Fruit fly (Drosophila melanogaster) whole organism, embryonic: ENCODE measurements around the gene CG34353.

Source experiments
- Atf-2 ChIP-seq: fragments of 200-800 bp; sonication (Bioruptor generic); optimal IDR thresholded peaks from 2 replicates; lab custom pipeline; 2016; ENCODE audit warnings: missing biosample characterization, missing genetic modification characterization
- BEAF-32 ChIP-seq: fragments of 200-800 bp; sonication (Bioruptor generic); optimal IDR thresholded peaks from 3 replicates; lab custom pipeline; 2017; ENCODE audit warnings: missing biosample characterization, missing genetic modification characterization, mild to moderate bottlenecking, moderate library complexity, missing genetic modification reagents
- Bdp1 ChIP-seq: fragments of 200-800 bp; sonication (Bioruptor generic); optimal IDR thresholded peaks from 3 replicates; lab custom pipeline; 2016; ENCODE audit warnings: missing biosample characterization, missing genetic modification characterization
- CG10959 ChIP-seq: fragments of 200-800 bp; sonication (Bioruptor generic); IDR thresholded peaks from 2 replicates; pipeline ENCODE4 v1.3.6; 2022; ENCODE audit warnings: missing biosample characterization, missing genetic modification characterization
- CG11504 ChIP-seq: fragments of 200-800 bp; sonication (Bioruptor generic); optimal IDR thresholded peaks from 3 replicates; lab custom pipeline; 2019; ENCODE audit warnings: missing biosample characterization, mild to moderate bottlenecking, missing genetic modification characterization, moderate library complexity
- CG12391 ChIP-seq: fragments of 200-800 bp; sonication (Bioruptor generic); optimal IDR thresholded peaks from 3 replicates; lab custom pipeline; 2018; ENCODE audit warnings: missing biosample characterization, mild to moderate bottlenecking, missing genetic modification characterization, moderate library complexity
- CG13775 ChIP-seq: fragments of 200-800 bp; sonication (Bioruptor generic); optimal IDR thresholded peaks from 3 replicates; lab custom pipeline; 2017; ENCODE audit warnings: missing biosample characterization, mild to moderate bottlenecking, missing genetic modification characterization
- CG14710 ChIP-seq: fragments of 200-800 bp; sonication (Bioruptor generic); optimal IDR thresholded peaks from 3 replicates; lab custom pipeline; 2019; ENCODE audit warnings: missing biosample characterization, mild to moderate bottlenecking, missing genetic modification characterization, moderate library complexity
- CG1529 ChIP-seq: fragments of 200-800 bp; sonication (Bioruptor generic); optimal IDR thresholded peaks from 3 replicates; lab custom pipeline; 2018; ENCODE audit warnings: missing biosample characterization, missing genetic modification characterization
- CG15696 ChIP-seq: fragments of 200-800 bp; sonication (Bioruptor generic); optimal IDR thresholded peaks from 2 replicates; lab custom pipeline; 2019; ENCODE audit warnings: missing biosample characterization, mild to moderate bottlenecking, missing genetic modification characterization, moderate library complexity
- CG17359 ChIP-seq: fragments of 200-800 bp; sonication (Bioruptor generic); optimal IDR thresholded peaks from 3 replicates; lab custom pipeline; 2018; ENCODE audit warnings: missing biosample characterization, mild to moderate bottlenecking, missing genetic modification characterization, moderate library complexity
- CG18262 ChIP-seq: fragments of 200-800 bp; optimal IDR thresholded peaks from 3 replicates; lab custom pipeline; 2019; ENCODE audit warnings: missing biosample characterization, mild to moderate bottlenecking, missing genetic modification characterization, moderate library complexity
- CG2712 ChIP-seq: fragments of 200-800 bp; optimal IDR thresholded peaks from 3 replicates; lab custom pipeline; 2019; ENCODE audit warnings: missing biosample characterization, mild to moderate bottlenecking, missing genetic modification characterization, moderate library complexity
- CG30431 ChIP-seq: fragments of 200-800 bp; sonication (Bioruptor generic); optimal IDR thresholded peaks from 2 replicates; lab custom pipeline; 2017; ENCODE audit warnings: missing biosample characterization, missing genetic modification characterization
- CG34422 ChIP-seq: fragments of 200-800 bp; sonication (Bioruptor generic); IDR thresholded peaks from 3 replicates; pipeline ENCODE4 v1.3.6; 2022; ENCODE audit warnings: missing biosample characterization, missing genetic modification characterization
- CG4730 ChIP-seq: fragments of 200-800 bp; sonication (Bioruptor generic); IDR thresholded peaks from 2 replicates; pipeline ENCODE4 v1.3.6; 2022; ENCODE audit warnings: missing biosample characterization, missing genetic modification characterization
- CG6254 ChIP-seq: fragments of 200-800 bp; sonication (Bioruptor generic); optimal IDR thresholded peaks from 3 replicates; lab custom pipeline; 2017; ENCODE audit warnings: mild to moderate bottlenecking, missing biosample characterization, missing genetic modification reagents, missing genetic modification characterization
- CG6654 ChIP-seq: fragments of 200-800 bp; sonication (Bioruptor generic); optimal IDR thresholded peaks from 2 replicates; lab custom pipeline; 2017; ENCODE audit warnings: missing biosample characterization, mild to moderate bottlenecking, missing genetic modification characterization
- CG6689 ChIP-seq: fragments of 200-800 bp; sonication (Bioruptor generic); IDR thresholded peaks from 2 replicates; pipeline ENCODE4 v1.3.6; 2022; ENCODE audit warnings: missing biosample characterization, missing genetic modification characterization
- CG7556 ChIP-seq: fragments of 200-800 bp; sonication (Bioruptor generic); optimal IDR thresholded peaks from 2 replicates; lab custom pipeline; 2017; ENCODE audit warnings: missing biosample characterization, mild to moderate bottlenecking, missing genetic modification characterization
- CkIIα-i1 ChIP-seq: fragments of 200-800 bp; sonication (Bioruptor generic); IDR thresholded peaks from 2 replicates; pipeline ENCODE4 v1.3.6; 2022; ENCODE audit warnings: missing biosample characterization, missing genetic modification characterization
- CoRest ChIP-seq: fragments of 200-800 bp; sonication (Bioruptor generic); optimal IDR thresholded peaks from 3 replicates; lab custom pipeline; 2018; ENCODE audit warnings: missing biosample characterization, mild to moderate bottlenecking, missing genetic modification characterization, moderate library complexity
- D ChIP-seq, 2 experiments: fragments of 200-800 bp in 1 of 2; fragments of >200 bp in 1 of 2; sonication (Bioruptor generic) in 1 of 2; optimal IDR thresholded peaks; 2 replicates in 1 of 2; 3 replicates in 1 of 2; lab custom pipeline; 2017; ENCODE audit warnings: mild to moderate bottlenecking in 1 of 2, missing biosample characterization in 1 of 2, missing genetic modification characterization in 1 of 2, missing genetic modification reagents in 1 of 2
- D19A ChIP-seq: fragments of 200-800 bp; optimal IDR thresholded peaks from 3 replicates; lab custom pipeline; 2019; ENCODE audit warnings: missing biosample characterization, mild to moderate bottlenecking, missing genetic modification characterization, moderate library complexity
- Hsf ChIP-seq: fragments of 200-800 bp; sonication (Bioruptor generic); optimal IDR thresholded peaks from 3 replicates; lab custom pipeline; 2016; ENCODE audit warnings: missing biosample characterization, missing genetic modification characterization
- NC2β ChIP-seq: fragments of 200-800 bp; sonication (Bioruptor generic); optimal IDR thresholded peaks from 2 replicates; lab custom pipeline; 2016; ENCODE audit warnings: missing biosample characterization, missing genetic modification characterization
- Nf-YB ChIP-seq: fragments of 200-800 bp; sonication (Bioruptor generic); optimal IDR thresholded peaks from 3 replicates; lab custom pipeline; 2019; ENCODE audit warnings: missing biosample characterization, mild to moderate bottlenecking, missing genetic modification characterization, moderate library complexity
- Optix ChIP-seq: fragments of 200-800 bp; sonication (Bioruptor generic); IDR thresholded peaks from 3 replicates; pipeline ENCODE4 v1.3.6; 2022; ENCODE audit warnings: missing biosample characterization, missing genetic modification characterization
- Ssrp ChIP-seq: fragments of 200-800 bp; sonication (Bioruptor generic); optimal IDR thresholded peaks from 2 replicates; lab custom pipeline; 2018; ENCODE audit warnings: missing biosample characterization, mild to moderate bottlenecking, missing genetic modification characterization, moderate library complexity
- Trl ChIP-seq, 3 experiments: fragments of >200 bp in 2 of 3; fragments of 200-800 bp in 1 of 3; sonication (Bioruptor generic) in 1 of 3; optimal IDR thresholded peaks; 2 replicates in 1 of 3; 3 replicates in 2 of 3; lab custom pipeline; 2016 to 2017; ENCODE audit warnings: missing biosample characterization in 1 of 3, missing genetic modification characterization in 1 of 3
- Xbp1 ChIP-seq: fragments of 200-800 bp; sonication (Bioruptor generic); optimal IDR thresholded peaks from 3 replicates; lab custom pipeline; 2016; ENCODE audit warnings: missing biosample characterization, mild to moderate bottlenecking, missing genetic modification characterization
- Xrp1 ChIP-seq: fragments of 200-800 bp; sonication (Bioruptor generic); IDR thresholded peaks from 2 replicates; pipeline ENCODE4 v1.3.6; 2022; ENCODE audit warnings: missing biosample characterization, missing genetic modification characterization
- ara ChIP-seq: fragments of 200-800 bp; sonication (Bioruptor generic); IDR thresholded peaks from 2 replicates; pipeline ENCODE4 v1.3.6; 2022; ENCODE audit warnings: missing biosample characterization, missing genetic modification characterization
- bbx ChIP-seq: fragments of 200-800 bp; sonication (Bioruptor generic); IDR thresholded peaks from 2 replicates; pipeline ENCODE4 v1.3.6; 2022; ENCODE audit warnings: missing biosample characterization, missing genetic modification characterization; ENCODE audit not compliant: partially characterized antibody
- btn ChIP-seq: fragments of 200-800 bp; sonication (Bioruptor generic); optimal IDR thresholded peaks from 2 replicates; lab custom pipeline; 2016; ENCODE audit warnings: missing biosample characterization, missing genetic modification characterization
- dmrt11E ChIP-seq: fragments of 200-800 bp; sonication (Bioruptor generic); optimal IDR thresholded peaks from 3 replicates; lab custom pipeline; 2018; ENCODE audit warnings: missing biosample characterization, mild to moderate bottlenecking, missing genetic modification characterization, moderate library complexity
- dysf ChIP-seq: fragments of 200-800 bp; sonication (Bioruptor generic); IDR thresholded peaks from 3 replicates; pipeline ENCODE4 v1.3.6; 2022; ENCODE audit warnings: missing biosample characterization, missing genetic modification characterization
- fd64A ChIP-seq: fragments of 200-800 bp; sonication (Bioruptor generic); optimal IDR thresholded peaks from 3 replicates; lab custom pipeline; 2018; ENCODE audit warnings: missing biosample characterization, mild to moderate bottlenecking, missing genetic modification characterization
- jumu ChIP-seq: fragments of 200-800 bp; sonication (Bioruptor generic); optimal IDR thresholded peaks from 3 replicates; lab custom pipeline; 2016; ENCODE audit warnings: missing biosample characterization, missing genetic modification characterization
- nmo ChIP-seq: fragments of 200-800 bp; sonication (Bioruptor generic); optimal IDR thresholded peaks from 2 replicates; lab custom pipeline; 2018; ENCODE audit warnings: missing biosample characterization, mild to moderate bottlenecking, missing genetic modification characterization, moderate library complexity
- org-1 ChIP-seq: fragments of 200-800 bp; sonication (Bioruptor generic); optimal IDR thresholded peaks from 2 replicates; lab custom pipeline; 2017; ENCODE audit warnings: missing biosample characterization, missing genetic modification characterization
- pan ChIP-seq, 4 experiments: fragments of >200 bp in 3 of 4; fragments of 200-800 bp in 1 of 4; sonication (Bioruptor generic) in 1 of 4; optimal IDR thresholded peaks in 3 of 4; IDR thresholded peaks in 1 of 4; 2 replicates each; pipeline versions ENCODE4 v1.3.6 to Lab custom; 2017 to 2022; ENCODE audit warnings: missing biosample characterization in 2 of 4, missing genetic modification characterization in 2 of 4, mixed read lengths in 1 of 4
- pfk ChIP-seq: fragments of 200-800 bp; sonication (Bioruptor generic); optimal IDR thresholded peaks from 2 replicates; lab custom pipeline; 2018; ENCODE audit warnings: missing biosample characterization, mild to moderate bottlenecking, missing genetic modification characterization, moderate library complexity
- prd ChIP-seq, 3 experiments: fragments of >200 bp in 2 of 3; fragments of 200-800 bp in 1 of 3; sonication (Bioruptor generic) in 1 of 3; optimal IDR thresholded peaks in 2 of 3; IDR thresholded peaks in 1 of 3; 2 replicates in 2 of 3; 3 replicates in 1 of 3; pipeline versions ENCODE4 v1.3.6 to Lab custom; 2017 to 2022; ENCODE audit warnings: missing biosample characterization in 1 of 3, missing genetic modification characterization in 1 of 3
- pros ChIP-seq: fragments of 200-800 bp; sonication (Bioruptor generic); optimal IDR thresholded peaks from 3 replicates; lab custom pipeline; 2019; ENCODE audit warnings: missing biosample characterization, mild to moderate bottlenecking, missing genetic modification characterization, moderate library complexity
- row ChIP-seq: fragments of 200-800 bp; sonication (Bioruptor generic); IDR thresholded peaks from 3 replicates; pipeline ENCODE4 v1.3.6; 2022; ENCODE audit warnings: missing biosample characterization, missing genetic modification characterization
- slp2 ChIP-seq: fragments of 200-800 bp; sonication (Bioruptor generic); optimal IDR thresholded peaks from 2 replicates; lab custom pipeline; 2016; ENCODE audit warnings: missing biosample characterization, missing genetic modification characterization
- vvl ChIP-seq: fragments of 200-800 bp; sonication (Bioruptor generic); IDR thresholded peaks from 2 replicates; pipeline ENCODE4 v1.3.6; 2022; ENCODE audit warnings: missing biosample characterization, missing genetic modification characterization

CG34353 gene

dm6 chr3R:27826188-27826587, 79.5 kb downstream of the CG34353 start (continued):
- TF ChIP-seq prd (optimal IDR thresholded peaks at IDR 0.05; lab: Kevin White, UChicago), result no peak
- peak; percentile 61; the same call in 2 of the 3 replicates for TF ChIP-seq prd (GFP tag; IDR thresholded peaks at IDR 0.05; lab: Robert Waterston, UW)
- peak; percentile 4 for TF ChIP-seq D19A
- TF ChIP-seq CG15696 (tag; lab: Kevin White, UChicago), result peak; percentile 23
- no peak for TF ChIP-seq Nf-YB
- TF ChIP-seq CG18262 (tag; lab: Kevin White, UChicago), result peak; percentile 74
- TF ChIP-seq CG11504, result peak; percentile 8
- peak; percentile 38 for TF ChIP-seq CG13775 (GFP tag; lab: Kevin White, UChicago)
- no peak for TF ChIP-seq bbx (GFP tag; lab: Robert Waterston, UW)
- no peak for TF ChIP-seq pan (optimal IDR thresholded peaks at IDR 0.05; lab: Kevin White, UChicago)
- TF ChIP-seq pan (GFP tag; optimal IDR thresholded peaks at IDR 0.05 in 1 of 2, IDR thresholded peaks at IDR 0.05 in 1 of 2), result peak in 1 of 2 experiments; percentile 37
- peak; percentile 44 for TF ChIP-seq pros
- peak; percentile 5 for TF ChIP-seq NC2β (GFP tag; lab: Kevin White, UChicago)
- peak; percentile 1 for TF ChIP-seq jumu (GFP tag; lab: Kevin White, UChicago)
- peak; percentile 35; the same call in 1 of the 3 replicates for TF ChIP-seq CG34422 (GFP tag; lab: Robert Waterston, UW)
- no peak for TF ChIP-seq D (optimal IDR thresholded peaks at IDR 0.05; lab: Kevin White, UChicago)
- TF ChIP-seq D (GFP tag; optimal IDR thresholded peaks at IDR 0.05; lab: Kevin White, UChicago), result peak; percentile 12
- no peak for TF ChIP-seq BEAF-32 (GFP tag; lab: Kevin White, UChicago)
- peak; percentile 43 for TF ChIP-seq CG7556 (GFP tag; lab: Kevin White, UChicago)
- no peak for TF ChIP-seq fd64A
- TF ChIP-seq CG14710 (tag; lab: Kevin White, UChicago), result peak; percentile 24
- peak; percentile 41 for TF ChIP-seq Ssrp (tag; lab: Kevin White, UChicago)
- no peak for TF ChIP-seq CG6654 (GFP tag; lab: Kevin White, UChicago)
- TF ChIP-seq row (GFP tag; lab: Robert Waterston, UW), result peak; percentile 62; the same call in 2 of the 3 replicates
- peak; percentile 18 for TF ChIP-seq Xbp1 (GFP tag; lab: Kevin White, UChicago)
- peak; percentile 31; the same call in 1 of the 3 replicates for TF ChIP-seq dysf
- no peak for TF ChIP-seq CG17359
- peak; percentile 73 for TF ChIP-seq ara
- no peak for TF ChIP-seq pfk (GFP tag; lab: Kevin White, UChicago)
- TF ChIP-seq CG12391, result peak; percentile 37
- TF ChIP-seq CG6689 (GFP tag; lab: Robert Waterston, UW), result peak; percentile 51; the same call in 1 of the 2 replicates
- TF ChIP-seq btn, result no peak
- TF ChIP-seq CG10959 (GFP tag; lab: Robert Waterston, UW), result peak; percentile 65
- TF ChIP-seq dmrt11E (tag; lab: Kevin White, UChicago), result peak; percentile 83
- no peak for TF ChIP-seq Trl (optimal IDR thresholded peaks at IDR 0.05; lab: Kevin White, UChicago)
- TF ChIP-seq Trl (GFP tag; optimal IDR thresholded peaks at IDR 0.05; lab: Kevin White, UChicago), result peak; percentile 12
- TF ChIP-seq Bdp1 (GFP tag; lab: Kevin White, UChicago), result no peak
- 0 out of 2 replicates have a peak, but pooled peaks have one; percentile 49 for TF ChIP-seq vvl (GFP tag; lab: Robert Waterston, UW)
- TF ChIP-seq Atf-2, result peak; percentile 14
- peak; percentile 11 for TF ChIP-seq Hsf
- TF ChIP-seq CkIIα-i1 (GFP tag; lab: Robert Waterston, UW), result no peak
- TF ChIP-seq CoRest, result peak; percentile 31
- peak; percentile 81 for TF ChIP-seq Xrp1 (GFP tag; lab: Robert Waterston, UW)
- peak; percentile 68 for TF ChIP-seq CG2712 (tag; lab: Kevin White, UChicago)
- peak; percentile 9 for TF ChIP-seq CG30431 (GFP tag; lab: Kevin White, UChicago)
- TF ChIP-seq CG4730 (GFP tag; lab: Robert Waterston, UW), result 0 out of 2 replicates have a peak, but pooled peaks have one; percentile 11
- TF ChIP-seq nmo, result peak; percentile 71
- peak; percentile 21; the same call in 1 of the 3 replicates for TF ChIP-seq Optix (GFP tag; lab: Robert Waterston, UW)
- peak; percentile 32 for TF ChIP-seq CG6254 (GFP tag; lab: Kevin White, UChicago)
- TF ChIP-seq slp2, result peak; percentile 8
- peak; percentile 24 for TF ChIP-seq CG1529 (GFP tag; lab: Kevin White, UChicago)
- TF ChIP-seq org-1 (GFP tag; lab: Kevin White, UChicago), result peak; percentile 5
